Fruit fly (Drosophila melanogaster) whole organism, embryonic: ENCODE results near the gene Srg3.
A peak's percentile ranks its signal among the peaks of the same experiment; 100 is the strongest.

Experiments
- BtbVII ChIP-seq: fragments of 200-800 bp; sonication (Bioruptor generic); optimal IDR thresholded peaks from 3 replicates; lab custom pipeline; 2017; ENCODE audit warnings: missing biosample characterization, mild to moderate bottlenecking, missing genetic modification characterization
- CG10147 ChIP-seq: fragments of 200-800 bp; sonication (Bioruptor generic); optimal IDR thresholded peaks from 2 replicates; lab custom pipeline; 2019; ENCODE audit warnings: missing biosample characterization, mild to moderate bottlenecking, missing genetic modification characterization, moderate library complexity
- CG10979 ChIP-seq: fragments of 200-800 bp; sonication (Bioruptor generic); optimal IDR thresholded peaks from 2 replicates; lab custom pipeline; 2018; ENCODE audit warnings: missing biosample characterization, mild to moderate bottlenecking, missing genetic modification characterization, moderate library complexity
- CG11247 ChIP-seq: fragments of 200-800 bp; sonication (Bioruptor generic); IDR thresholded peaks from 2 replicates; pipeline ENCODE4 v1.3.6; 2022; ENCODE audit warnings: missing biosample characterization, missing genetic modification characterization
- CG12219 ChIP-seq: fragments of 200-800 bp; sonication (Bioruptor generic); optimal IDR thresholded peaks from 3 replicates; lab custom pipeline; 2018; ENCODE audit warnings: missing biosample characterization, mild to moderate bottlenecking, missing genetic modification characterization
- CG13123 ChIP-seq: fragments of 200-800 bp; sonication (Bioruptor generic); optimal IDR thresholded peaks from 2 replicates; lab custom pipeline; 2016; ENCODE audit warnings: missing biosample characterization, missing genetic modification characterization
- CG14860 ChIP-seq: fragments of 200-800 bp; sonication (Bioruptor generic); IDR thresholded peaks from 3 replicates; pipeline ENCODE4 v1.3.6; 2022; ENCODE audit warnings: missing biosample characterization, missing genetic modification characterization; ENCODE audit not compliant: partially characterized antibody
- CG15011 ChIP-seq: fragments of 200-800 bp; sonication (Bioruptor generic); optimal IDR thresholded peaks from 3 replicates; lab custom pipeline; 2018; ENCODE audit warnings: missing biosample characterization, mild to moderate bottlenecking, missing genetic modification characterization
- CG15601 ChIP-seq: fragments of 200-800 bp; sonication (Bioruptor generic); optimal IDR thresholded peaks from 3 replicates; lab custom pipeline; 2019; ENCODE audit warnings: missing biosample characterization, mild to moderate bottlenecking, missing genetic modification characterization, moderate library complexity
- CG16815 ChIP-seq: fragments of 200-800 bp; sonication (Bioruptor generic); optimal IDR thresholded peaks from 3 replicates; lab custom pipeline; 2017; ENCODE audit warnings: missing biosample characterization, mild to moderate bottlenecking, missing genetic modification characterization
- CG2129 ChIP-seq: fragments of 200-800 bp; sonication (Bioruptor generic); IDR thresholded peaks from 2 replicates; pipeline ENCODE4 v1.3.6; 2022; ENCODE audit warnings: missing biosample characterization, missing genetic modification characterization; ENCODE audit not compliant: partially characterized antibody
- CG31224 ChIP-seq: fragments of 200-800 bp; sonication (Bioruptor generic); IDR thresholded peaks from 2 replicates; pipeline ENCODE4 v1.3.6; 2022; ENCODE audit warnings: missing biosample characterization, missing genetic modification characterization
- CG4707 ChIP-seq: fragments of 200-800 bp; sonication (Bioruptor generic); optimal IDR thresholded peaks from 2 replicates; lab custom pipeline; 2018; ENCODE audit warnings: missing biosample characterization, mild to moderate bottlenecking, missing genetic modification characterization, moderate library complexity
- CG5180 ChIP-seq: fragments of 200-800 bp; sonication (Bioruptor generic); optimal IDR thresholded peaks from 3 replicates; lab custom pipeline; 2017; ENCODE audit warnings: missing biosample characterization, missing genetic modification characterization, mild to moderate bottlenecking, moderate library complexity, missing genetic modification reagents
- CG6791 ChIP-seq: fragments of 200-800 bp; sonication (Bioruptor generic); IDR thresholded peaks from 3 replicates; pipeline ENCODE4 v1.3.6; 2022; ENCODE audit warnings: missing biosample characterization, missing genetic modification characterization; ENCODE audit not compliant: partially characterized antibody
- CG6854 ChIP-seq: fragments of 200-800 bp; sonication (Bioruptor generic); optimal IDR thresholded peaks from 3 replicates; lab custom pipeline; 2017; ENCODE audit warnings: missing biosample characterization, mild to moderate bottlenecking, missing genetic modification characterization
- CG7357 ChIP-seq: fragments of 200-800 bp; sonication (Bioruptor generic); IDR thresholded peaks from 3 replicates; pipeline ENCODE4 v1.3.6; 2022; ENCODE audit warnings: missing biosample characterization, missing genetic modification characterization
- CG7786 ChIP-seq: fragments of 200-800 bp; sonication (Bioruptor generic); optimal IDR thresholded peaks from 2 replicates; lab custom pipeline; 2016; ENCODE audit warnings: missing biosample characterization, missing genetic modification characterization
- CG7963 ChIP-seq: fragments of 200-800 bp; sonication (Bioruptor generic); IDR thresholded peaks from 3 replicates; pipeline ENCODE4 v1.3.6; 2022; ENCODE audit warnings: missing biosample characterization, missing genetic modification characterization; ENCODE audit not compliant: partially characterized antibody
- CG8281 ChIP-seq: fragments of 200-800 bp; sonication (Bioruptor generic); optimal IDR thresholded peaks from 2 replicates; lab custom pipeline; 2018; ENCODE audit warnings: missing biosample characterization, mild to moderate bottlenecking, missing genetic modification characterization, moderate library complexity
- CG9817 ChIP-seq: fragments of 200-800 bp; sonication (Bioruptor generic); optimal IDR thresholded peaks from 2 replicates; lab custom pipeline; 2018; ENCODE audit warnings: missing biosample characterization, mild to moderate bottlenecking, missing genetic modification characterization, moderate library complexity
- D ChIP-seq, 2 experiments: fragments of 200-800 bp in 1 of 2; fragments of >200 bp in 1 of 2; sonication (Bioruptor generic) in 1 of 2; optimal IDR thresholded peaks; 2 replicates in 1 of 2; 3 replicates in 1 of 2; lab custom pipeline; 2017; ENCODE audit warnings: mild to moderate bottlenecking in 1 of 2, missing biosample characterization in 1 of 2, missing genetic modification characterization in 1 of 2, missing genetic modification reagents in 1 of 2
- Dip2 ChIP-seq: fragments of 200-800 bp; sonication (Bioruptor generic); IDR thresholded peaks from 2 replicates; pipeline ENCODE4 v1.3.6; 2022; ENCODE audit warnings: missing biosample characterization, missing genetic modification characterization
- E2f2 ChIP-seq: fragments of 200-800 bp; sonication (Bioruptor generic); IDR thresholded peaks from 2 replicates; pipeline ENCODE4 v1.3.6; 2022; ENCODE audit warnings: missing biosample characterization, missing genetic modification characterization
- Fer2 ChIP-seq: fragments of 200-800 bp; sonication (Bioruptor generic); optimal IDR thresholded peaks from 2 replicates; lab custom pipeline; 2018; ENCODE audit warnings: missing biosample characterization, mild to moderate bottlenecking, missing genetic modification characterization, moderate library complexity
- Hey ChIP-seq: fragments of 200-800 bp; sonication (Bioruptor generic); optimal IDR thresholded peaks from 3 replicates; lab custom pipeline; 2018; ENCODE audit warnings: missing biosample characterization, mild to moderate bottlenecking, missing genetic modification characterization
- Meics ChIP-seq: fragments of 200-800 bp; sonication (Bioruptor generic); optimal IDR thresholded peaks from 2 replicates; lab custom pipeline; 2017; ENCODE audit warnings: missing biosample characterization, mild to moderate bottlenecking, missing genetic modification characterization
- Myb ChIP-seq: fragments of 200-800 bp; sonication (Bioruptor generic); optimal IDR thresholded peaks from 2 replicates; lab custom pipeline; 2016; ENCODE audit warnings: missing biosample characterization, missing genetic modification characterization
- Nf-YB ChIP-seq: fragments of 200-800 bp; sonication (Bioruptor generic); optimal IDR thresholded peaks from 3 replicates; lab custom pipeline; 2019; ENCODE audit warnings: missing biosample characterization, mild to moderate bottlenecking, missing genetic modification characterization, moderate library complexity
- Oaz ChIP-seq: fragments of 200-800 bp; sonication (Bioruptor generic); IDR thresholded peaks from 2 replicates; pipeline ENCODE4 v1.3.6; 2022; ENCODE audit warnings: missing biosample characterization, missing genetic modification characterization
- Pdp1 ChIP-seq, 2 experiments: fragments of 200-800 bp; sonication (Bioruptor generic); optimal IDR thresholded peaks; 3 replicates each; lab custom pipeline; 2016; ENCODE audit warnings: missing biosample characterization in 2 of 2, missing genetic modification characterization in 2 of 2, mild to moderate bottlenecking in 1 of 2, moderate library complexity in 1 of 2
- Sin3A ChIP-seq: fragments of >200 bp; optimal IDR thresholded peaks from 2 replicates; lab custom pipeline; 2018
- YL-1 ChIP-seq: fragments of 200-800 bp; sonication (Bioruptor generic); optimal IDR thresholded peaks from 3 replicates; lab custom pipeline; 2017; ENCODE audit warnings: missing biosample characterization, mild to moderate bottlenecking, missing genetic modification characterization
- eve ChIP-seq, 2 experiments: fragments of >200 bp; optimal IDR thresholded peaks; 2 replicates each; lab custom pipeline; 2017; ENCODE audit warnings: missing biosample characterization in 2 of 2, missing genetic modification characterization in 2 of 2
- gt ChIP-seq: fragments of 200-800 bp; sonication (Bioruptor generic); IDR thresholded peaks from 2 replicates; pipeline ENCODE4 v1.3.6; 2022; ENCODE audit warnings: missing biosample characterization, missing genetic modification characterization
- inv ChIP-seq: fragments of 200-800 bp; sonication (Bioruptor generic); IDR thresholded peaks from 2 replicates; pipeline ENCODE4 v1.3.6; 2022; ENCODE audit warnings: missing biosample characterization, missing genetic modification characterization; ENCODE audit not compliant: partially characterized antibody
- kay ChIP-seq: fragments of 200-800 bp; sonication (Bioruptor generic); optimal IDR thresholded peaks from 2 replicates; lab custom pipeline; 2016; ENCODE audit warnings: missing biosample characterization, missing genetic modification characterization
- ken ChIP-seq: fragments of 200-800 bp; sonication (Bioruptor generic); IDR thresholded peaks from 3 replicates; pipeline ENCODE4 v1.3.6; 2022; ENCODE audit warnings: missing biosample characterization, missing genetic modification characterization
- maf-S ChIP-seq: fragments of 200-800 bp; sonication (Bioruptor generic); optimal IDR thresholded peaks from 2 replicates; lab custom pipeline; 2016; ENCODE audit warnings: missing biosample characterization, missing genetic modification characterization
- scrt ChIP-seq: fragments of 200-800 bp; sonication (Bioruptor generic); optimal IDR thresholded peaks from 2 replicates; lab custom pipeline; 2018; ENCODE audit warnings: missing biosample characterization, mild to moderate bottlenecking, missing genetic modification characterization, moderate library complexity
- sim ChIP-seq: fragments of 200-800 bp; sonication (Bioruptor generic); IDR thresholded peaks from 2 replicates; pipeline ENCODE4 v1.3.6; 2022; ENCODE audit warnings: missing biosample characterization, missing genetic modification characterization
- sima ChIP-seq: fragments of 200-800 bp; sonication (Bioruptor generic); optimal IDR thresholded peaks from 2 replicates; lab custom pipeline; 2016; ENCODE audit warnings: missing biosample characterization, missing genetic modification characterization
- tio ChIP-seq: fragments of 200-800 bp; sonication (Bioruptor generic); optimal IDR thresholded peaks from 2 replicates; lab custom pipeline; 2017; ENCODE audit warnings: missing biosample characterization, missing genetic modification characterization, inconsistent platforms
- tx ChIP-seq: fragments of 200-800 bp; sonication (Bioruptor generic); optimal IDR thresholded peaks from 2 replicates; lab custom pipeline; 2016; ENCODE audit warnings: missing biosample characterization, missing genetic modification characterization
- vfl ChIP-seq: fragments of 200-800 bp; sonication (Bioruptor generic); optimal IDR thresholded peaks from 2 replicates; lab custom pipeline; 2016; ENCODE audit warnings: missing biosample characterization, missing genetic modification characterization
- vnd ChIP-seq: fragments of 200-800 bp; sonication (Bioruptor generic); IDR thresholded peaks from 3 replicates; pipeline ENCODE4 v1.3.6; 2022; ENCODE audit warnings: missing biosample characterization, missing genetic modification characterization; ENCODE audit not compliant: partially characterized antibody
- zfh1 ChIP-seq: fragments of 200-800 bp; sonication (Bioruptor generic); IDR thresholded peaks from 3 replicates; pipeline ENCODE4 v1.3.6; 2022; ENCODE audit warnings: missing biosample characterization, missing genetic modification characterization

Gene Srg3

dm6 chr3L:9457619-9458092 is 14.6 kb downstream of the Srg3 start, which contains the start of gene CG3437 (continued):
- TF ChIP-seq CG8281 (tag; lab: Kevin White, UChicago) = peak; percentile 93
- peak; percentile 87 for TF ChIP-seq Nf-YB (GFP tag; lab: Kevin White, UChicago)
- TF ChIP-seq CG7357 (GFP tag; lab: Robert Waterston, UW) = peak; percentile 97
- peak; percentile 95 for TF ChIP-seq CG4707
- TF ChIP-seq kay = peak; percentile 88
- peak; percentile 99 for TF ChIP-seq CG10979 (tag; lab: Kevin White, UChicago)
- TF ChIP-seq CG14860 (GFP tag; lab: Robert Waterston, UW) = no peak
- no peak for TF ChIP-seq D (optimal IDR thresholded peaks at IDR 0.05; lab: Kevin White, UChicago)
- TF ChIP-seq D (GFP tag; optimal IDR thresholded peaks at IDR 0.05; lab: Kevin White, UChicago) = peak; percentile 98
- peak; percentile 97 for TF ChIP-seq scrt (GFP tag; lab: Kevin White, UChicago)
- TF ChIP-seq Meics = peak; percentile 99

- TF ChIP-seq Hey (tag; lab: Kevin White, UChicago) (peak; percentile 9), ken (GFP tag; lab: Robert Waterston, UW) (peak; percentile 70; the same call in 1 of the 3 replicates), sim (GFP tag; lab: Robert Waterston, UW) (no peak), CG15601 (peak; percentile 98), CG13123 (GFP tag; lab: Kevin White, UChicago) (peak; percentile 74), Oaz (no peak), eve (GFP tag; optimal IDR thresholded peaks at IDR 0.05; lab: Kevin White, UChicago) (no peak), maf-S (GFP tag; lab: Kevin White, UChicago) (peak; percentile 35), YL-1 (GFP tag; lab: Kevin White, UChicago) (peak; percentile 58), vnd (no peak), zfh1 (GFP tag; lab: Robert Waterston, UW) (peak; percentile 68; the same call in 2 of the 3 replicates), CG6791 (GFP tag; lab: Robert Waterston, UW) (no peak), Pdp1 (GFP tag; optimal IDR thresholded peaks at IDR 0.05; lab: Kevin White, UChicago) (peak; percentile 57 to 65), CG7963 (GFP tag; lab: Robert Waterston, UW) (no peak), CG9817 (tag; lab: Kevin White, UChicago) (peak; percentile 74), Myb (GFP tag; lab: Kevin White, UChicago) (peak; percentile 60), Fer2 (peak; percentile 69), CG5180 (peak; percentile 87), inv (no peak), vfl (GFP tag; lab: Kevin White, UChicago) (peak; percentile 68), CG6854 (GFP tag; lab: Kevin White, UChicago) (peak; percentile 70), CG12219 (GFP tag; lab: Kevin White, UChicago) (peak; percentile 29), E2f2 (GFP tag; lab: Robert Waterston, UW) (peak; percentile 78), CG31224 (GFP tag; lab: Robert Waterston, UW) (no peak; the same call in 1 of the 2 replicates), CG10147 (GFP tag; lab: Kevin White, UChicago) (peak; percentile 83), tx (GFP tag; lab: Kevin White, UChicago) (peak; percentile 62), Sin3A (peak; percentile 2), CG16815 (peak; percentile 64), tio (GFP tag; lab: Kevin White, UChicago) (peak; percentile 70), Dip2 (GFP tag; lab: Robert Waterston, UW) (no peak), CG11247 (GFP tag; lab: Robert Waterston, UW) (peak; percentile 62; the same call in 1 of the 2 replicates), BtbVII (GFP tag; lab: Kevin White, UChicago) (peak; percentile 81), CG7786 (GFP tag; lab: Kevin White, UChicago) (peak; percentile 57), sima (GFP tag; lab: Kevin White, UChicago) (peak; percentile 29), CG15011 (GFP tag; lab: Kevin White, UChicago) (peak; percentile 54), gt (GFP tag; lab: Robert Waterston, UW) (no peak), CG2129 (GFP tag; lab: Robert Waterston, UW) (no peak)
Measured at dm6 chr3L:9460775-9461491, 17.9 kb downstream of the Srg3 start, which contains the start of the genes CG3434 and CG44838. TSS of gene CG3434 (minus strand) at chr3L:9460799. TSS of gene CG44838 (plus strand) at chr3L:9461050.
